Worm (Caenorhabditis elegans) whole organism, L1 larva: ENCODE results near the gene gln-5.

Source experiments
- F16B12.6 ChIP-seq: fragments of 150-350 bp; optimal IDR thresholded peaks from 2 replicates; lab custom pipeline; 2014; ENCODE audit warnings: missing biosample characterization, missing genetic modification characterization
- snu-23 ChIP-seq: sonication (generic microtip); optimal IDR thresholded peaks from 2 replicates; lab custom pipeline; 2016; ENCODE audit warnings: missing genetic modification characterization, missing compliant biosample characterization

- TF ChIP-seq F16B12.6 (tag; lab: Kevin White, UChicago) (no peak), snu-23 (GFP tag; lab: Kevin White, UChicago) (no peak)
Observed at ce11 chrIV:17237029-17237428, 36.4 kb downstream of the gln-5 start.
